Fruit fly (Drosophila melanogaster) whole organism, embryonic: ENCODE measurements around the gene lqfR.

ENCODE experiments used
- Antp ChIP-seq: fragments of 200-800 bp; sonication (Bioruptor generic); optimal IDR thresholded peaks from 3 replicates; lab custom pipeline; 2016; ENCODE audit warnings: missing biosample characterization, missing genetic modification characterization
- Atf-2 ChIP-seq: fragments of 200-800 bp; sonication (Bioruptor generic); optimal IDR thresholded peaks from 2 replicates; lab custom pipeline; 2016; ENCODE audit warnings: missing biosample characterization, missing genetic modification characterization
- BEAF-32 ChIP-seq: fragments of 200-800 bp; sonication (Bioruptor generic); optimal IDR thresholded peaks from 3 replicates; lab custom pipeline; 2017; ENCODE audit warnings: missing biosample characterization, missing genetic modification characterization, mild to moderate bottlenecking, moderate library complexity, missing genetic modification reagents
- CG10267 ChIP-seq: fragments of 200-800 bp; sonication (Bioruptor generic); optimal IDR thresholded peaks from 2 replicates; lab custom pipeline; 2018; ENCODE audit warnings: missing biosample characterization, mild to moderate bottlenecking, missing genetic modification characterization, moderate library complexity
- CG11085 ChIP-seq: fragments of 200-800 bp; sonication (Bioruptor generic); IDR thresholded peaks from 2 replicates; pipeline ENCODE4 v1.3.6; 2022; ENCODE audit warnings: missing biosample characterization, missing genetic modification characterization
- CG12769 ChIP-seq: fragments of 200-800 bp; sonication (Bioruptor generic); optimal IDR thresholded peaks from 2 replicates; lab custom pipeline; 2019; ENCODE audit warnings: missing biosample characterization, mild to moderate bottlenecking, missing genetic modification characterization, moderate library complexity
- CG12942 ChIP-seq: fragments of 200-800 bp; sonication (Bioruptor generic); optimal IDR thresholded peaks from 3 replicates; lab custom pipeline; 2016; ENCODE audit warnings: missing biosample characterization, missing genetic modification characterization
- CG14667 ChIP-seq: fragments of 200-800 bp; sonication (Bioruptor generic); IDR thresholded peaks from 2 replicates; pipeline ENCODE4 v1.3.6; 2022; ENCODE audit warnings: missing biosample characterization, missing genetic modification characterization
- CG15601 ChIP-seq: fragments of 200-800 bp; sonication (Bioruptor generic); optimal IDR thresholded peaks from 3 replicates; lab custom pipeline; 2019; ENCODE audit warnings: missing biosample characterization, mild to moderate bottlenecking, missing genetic modification characterization, moderate library complexity
- CG1602 ChIP-seq: fragments of 200-800 bp; sonication (Bioruptor generic); optimal IDR thresholded peaks from 3 replicates; lab custom pipeline; 2016; ENCODE audit warnings: missing biosample characterization, missing genetic modification characterization
- CG17802 ChIP-seq: fragments of 200-800 bp; sonication (Bioruptor generic); optimal IDR thresholded peaks from 2 replicates; lab custom pipeline; 2018; ENCODE audit warnings: missing biosample characterization, mild to moderate bottlenecking, missing genetic modification characterization, moderate library complexity
- CG17829 ChIP-seq: fragments of 200-800 bp; optimal IDR thresholded peaks from 2 replicates; lab custom pipeline; 2019; ENCODE audit warnings: missing biosample characterization, mild to moderate bottlenecking, missing genetic modification characterization, moderate library complexity
- CG18262 ChIP-seq: fragments of 200-800 bp; optimal IDR thresholded peaks from 3 replicates; lab custom pipeline; 2019; ENCODE audit warnings: missing biosample characterization, mild to moderate bottlenecking, missing genetic modification characterization, moderate library complexity
- CG18619 ChIP-seq: fragments of 200-800 bp; sonication (Bioruptor generic); optimal IDR thresholded peaks from 3 replicates; lab custom pipeline; 2017; ENCODE audit warnings: missing biosample characterization, mild to moderate bottlenecking, missing genetic modification characterization
- CG2116 ChIP-seq: fragments of 200-800 bp; sonication (Bioruptor generic); optimal IDR thresholded peaks from 3 replicates; lab custom pipeline; 2018; ENCODE audit warnings: missing biosample characterization, mild to moderate bottlenecking, missing genetic modification characterization
- CG2875 ChIP-seq: fragments of 200-800 bp; sonication (Bioruptor generic); optimal IDR thresholded peaks from 2 replicates; lab custom pipeline; 2017; ENCODE audit warnings: missing biosample characterization, mild to moderate bottlenecking, missing genetic modification characterization, missing genetic modification reagents
- CG32532 ChIP-seq: fragments of 200-800 bp; sonication (Bioruptor generic); IDR thresholded peaks from 2 replicates; pipeline ENCODE4 v1.3.6; 2022; ENCODE audit warnings: missing biosample characterization, missing genetic modification characterization
- CG33213 ChIP-seq: fragments of 200-800 bp; sonication (Bioruptor generic); optimal IDR thresholded peaks from 3 replicates; lab custom pipeline; 2016; ENCODE audit warnings: missing biosample characterization, missing genetic modification characterization
- CG4282 ChIP-seq: fragments of 200-800 bp; sonication (Bioruptor generic); optimal IDR thresholded peaks from 2 replicates; lab custom pipeline; 2016; ENCODE audit warnings: missing biosample characterization, missing genetic modification characterization
- CG4360 ChIP-seq: fragments of 200-800 bp; sonication (Bioruptor generic); IDR thresholded peaks from 2 replicates; pipeline ENCODE4 v1.3.6; 2022; ENCODE audit warnings: missing biosample characterization, missing genetic modification characterization
- CG4730 ChIP-seq: fragments of 200-800 bp; sonication (Bioruptor generic); IDR thresholded peaks from 2 replicates; pipeline ENCODE4 v1.3.6; 2022; ENCODE audit warnings: missing biosample characterization, missing genetic modification characterization
- CG5245 ChIP-seq: fragments of 200-800 bp; sonication (Bioruptor generic); optimal IDR thresholded peaks from 3 replicates; lab custom pipeline; 2016; ENCODE audit warnings: missing biosample characterization, missing genetic modification characterization
- CG6654 ChIP-seq: fragments of 200-800 bp; sonication (Bioruptor generic); optimal IDR thresholded peaks from 2 replicates; lab custom pipeline; 2017; ENCODE audit warnings: missing biosample characterization, mild to moderate bottlenecking, missing genetic modification characterization
- CG6689 ChIP-seq: fragments of 200-800 bp; sonication (Bioruptor generic); IDR thresholded peaks from 2 replicates; pipeline ENCODE4 v1.3.6; 2022; ENCODE audit warnings: missing biosample characterization, missing genetic modification characterization
- CG7556 ChIP-seq: fragments of 200-800 bp; sonication (Bioruptor generic); optimal IDR thresholded peaks from 2 replicates; lab custom pipeline; 2017; ENCODE audit warnings: missing biosample characterization, mild to moderate bottlenecking, missing genetic modification characterization
- CG9609 ChIP-seq: fragments of 200-800 bp; sonication (Bioruptor generic); optimal IDR thresholded peaks from 3 replicates; lab custom pipeline; 2016; ENCODE audit warnings: missing biosample characterization, missing genetic modification characterization
- D ChIP-seq, 2 experiments: fragments of 200-800 bp in 1 of 2; fragments of >200 bp in 1 of 2; sonication (Bioruptor generic) in 1 of 2; optimal IDR thresholded peaks; 2 replicates in 1 of 2; 3 replicates in 1 of 2; lab custom pipeline; 2017; ENCODE audit warnings: mild to moderate bottlenecking in 1 of 2, missing biosample characterization in 1 of 2, missing genetic modification characterization in 1 of 2, missing genetic modification reagents in 1 of 2
- Dbx ChIP-seq: fragments of 200-800 bp; sonication (Bioruptor generic); IDR thresholded peaks from 3 replicates; pipeline ENCODE4 v1.3.6; 2022; ENCODE audit warnings: missing biosample characterization, missing genetic modification characterization
- Dek ChIP-seq: fragments of 200-800 bp; sonication (Bioruptor generic); optimal IDR thresholded peaks from 3 replicates; lab custom pipeline; 2019; ENCODE audit warnings: missing biosample characterization, mild to moderate bottlenecking, missing genetic modification characterization, moderate library complexity
- Dll ChIP-seq: fragments of 200-800 bp; sonication (Bioruptor generic); IDR thresholded peaks from 4 replicates; pipeline ENCODE4 v1.3.6; 2022; ENCODE audit warnings: missing biosample characterization, missing genetic modification characterization; ENCODE audit not compliant: partially characterized antibody
- Ets65A ChIP-seq: fragments of 200-800 bp; sonication (Bioruptor generic); peaks from one replicate; lab custom pipeline; 2016; ENCODE audit warnings: missing biosample characterization, missing genetic modification characterization
- Hmx ChIP-seq: fragments of 200-800 bp; sonication (Bioruptor generic); optimal IDR thresholded peaks from 2 replicates; lab custom pipeline; 2016; ENCODE audit warnings: missing biosample characterization, missing genetic modification characterization
- Hr3 ChIP-seq: fragments of 200-800 bp; sonication (Bioruptor generic); optimal IDR thresholded peaks from 3 replicates; lab custom pipeline; 2016; ENCODE audit warnings: missing biosample characterization, missing genetic modification characterization
- Nf-YB ChIP-seq: fragments of 200-800 bp; sonication (Bioruptor generic); optimal IDR thresholded peaks from 3 replicates; lab custom pipeline; 2019; ENCODE audit warnings: missing biosample characterization, mild to moderate bottlenecking, missing genetic modification characterization, moderate library complexity
- Poxn ChIP-seq: fragments of 200-800 bp; sonication (Bioruptor generic); IDR thresholded peaks from 2 replicates; pipeline ENCODE4 v1.3.6; 2022; ENCODE audit warnings: missing biosample characterization, missing genetic modification characterization
- Ssrp ChIP-seq: fragments of 200-800 bp; sonication (Bioruptor generic); optimal IDR thresholded peaks from 2 replicates; lab custom pipeline; 2018; ENCODE audit warnings: missing biosample characterization, mild to moderate bottlenecking, missing genetic modification characterization, moderate library complexity
- Tbp ChIP-seq: fragments of >200 bp; optimal IDR thresholded peaks from 2 replicates; lab custom pipeline; 2018; ENCODE audit warnings: missing biosample characterization, missing genetic modification characterization
- ash1 ChIP-seq: fragments of 200-800 bp; sonication (Bioruptor generic); optimal IDR thresholded peaks from 2 replicates; lab custom pipeline; 2018; ENCODE audit warnings: missing biosample characterization, mild to moderate bottlenecking, missing genetic modification characterization
- corto ChIP-seq: fragments of 200-800 bp; sonication (Bioruptor generic); optimal IDR thresholded peaks from 2 replicates; lab custom pipeline; 2016; ENCODE audit warnings: missing biosample characterization, mild to moderate bottlenecking, missing genetic modification characterization, moderate library complexity
- gcm ChIP-seq: fragments of 200-800 bp; sonication (Bioruptor generic); optimal IDR thresholded peaks from 2 replicates; lab custom pipeline; 2019; ENCODE audit warnings: missing biosample characterization, mild to moderate bottlenecking, missing genetic modification characterization, moderate library complexity
- gsb ChIP-seq: fragments of 200-800 bp; sonication (Bioruptor generic); IDR thresholded peaks from 2 replicates; pipeline ENCODE4 v1.3.6; 2022; ENCODE audit warnings: missing biosample characterization, missing genetic modification characterization
- gt ChIP-seq: fragments of 200-800 bp; sonication (Bioruptor generic); IDR thresholded peaks from 2 replicates; pipeline ENCODE4 v1.3.6; 2022; ENCODE audit warnings: missing biosample characterization, missing genetic modification characterization
- hth ChIP-seq: fragments of >200 bp; optimal IDR thresholded peaks from 2 replicates; lab custom pipeline; 2017; ENCODE audit warnings: inconsistent platforms
- peb ChIP-seq: fragments of 200-800 bp; sonication (Bioruptor generic); IDR thresholded peaks from 2 replicates; pipeline ENCODE4 v1.3.6; 2022; ENCODE audit warnings: missing biosample characterization, missing genetic modification characterization
- pho ChIP-seq: fragments of 200-800 bp; sonication (Bioruptor generic); optimal IDR thresholded peaks from 2 replicates; lab custom pipeline; 2016; ENCODE audit warnings: missing biosample characterization, missing genetic modification characterization
- tap ChIP-seq: fragments of 200-800 bp; optimal IDR thresholded peaks from 3 replicates; lab custom pipeline; 2019; ENCODE audit warnings: missing biosample characterization, mild to moderate bottlenecking, missing genetic modification characterization, moderate library complexity
- ttk ChIP-seq: fragments of 200-800 bp; sonication (Bioruptor generic); IDR thresholded peaks from 2 replicates; pipeline ENCODE4 v2.1.2; 2022; ENCODE audit warnings: missing biosample characterization, missing genetic modification characterization
- twi ChIP-seq: fragments of 200-800 bp; optimal IDR thresholded peaks from 2 replicates; lab custom pipeline; 2019; ENCODE audit warnings: missing biosample characterization, mild to moderate bottlenecking, missing genetic modification characterization, moderate library complexity
- wor ChIP-seq: fragments of 200-800 bp; sonication (Bioruptor generic); IDR thresholded peaks from 2 replicates; pipeline ENCODE4 v1.3.6; 2022; ENCODE audit warnings: missing biosample characterization, missing genetic modification characterization
- zf30C ChIP-seq: fragments of 200-800 bp; sonication (Bioruptor generic); optimal IDR thresholded peaks from 3 replicates; lab custom pipeline; 2018; ENCODE audit warnings: missing biosample characterization, mild to moderate bottlenecking, missing genetic modification characterization

The lqfR gene

dm6 chr3R:22461673-22462585 lies 50.8 kb downstream of the lqfR start, which contains the start of the genes Rpn7 and AP-2mu (continued):
- TF ChIP-seq CG12769 (tag; lab: Kevin White, UChicago): no peak
- TF ChIP-seq peb (GFP tag; lab: Robert Waterston, UW): no peak
- no peak for TF ChIP-seq Hmx
- no peak for TF ChIP-seq CG6654 (GFP tag; lab: Kevin White, UChicago)
- no peak for TF ChIP-seq CG4730 (GFP tag; lab: Robert Waterston, UW)
- peak; percentile 45 for TF ChIP-seq BEAF-32
- TF ChIP-seq Ssrp (tag; lab: Kevin White, UChicago): no peak
- peak; percentile 17 for TF ChIP-seq CG17829
- TF ChIP-seq CG14667 (GFP tag; lab: Robert Waterston, UW): no peak
- no peak for TF ChIP-seq gt (GFP tag; lab: Robert Waterston, UW)
- no peak for TF ChIP-seq CG33213 (GFP tag; lab: Kevin White, UChicago)
- no peak for TF ChIP-seq CG6689 (GFP tag; lab: Robert Waterston, UW)
- TF ChIP-seq Poxn (GFP tag; lab: Robert Waterston, UW): no peak
- TF ChIP-seq Antp (GFP tag; lab: Kevin White, UChicago): no peak
- no peak for TF ChIP-seq CG9609
- TF ChIP-seq tap (tag; lab: Kevin White, UChicago): no peak
- no peak for TF ChIP-seq CG17802 (tag; lab: Kevin White, UChicago)
- TF ChIP-seq CG12942 (GFP tag; lab: Kevin White, UChicago): no peak
- no peak for TF ChIP-seq CG7556 (GFP tag; lab: Kevin White, UChicago)
- no peak for TF ChIP-seq gsb
- no peak for TF ChIP-seq ash1 (GFP tag; lab: Kevin White, UChicago)
- TF ChIP-seq CG18619 (GFP tag; lab: Kevin White, UChicago): no peak
- TF ChIP-seq CG32532 (GFP tag; lab: Robert Waterston, UW): no peak
- no peak for TF ChIP-seq CG4282 (GFP tag; lab: Kevin White, UChicago)
- peak; percentile 16 for TF ChIP-seq Ets65A (GFP tag; lab: Kevin White, UChicago)
- no peak for TF ChIP-seq twi (tag; lab: Kevin White, UChicago)
- TF ChIP-seq CG5245 (GFP tag; lab: Kevin White, UChicago): no peak
- TF ChIP-seq D (optimal IDR thresholded peaks at IDR 0.05; lab: Kevin White, UChicago): no peak
- no peak for TF ChIP-seq D (GFP tag; optimal IDR thresholded peaks at IDR 0.05; lab: Kevin White, UChicago)
- peak; percentile 22 for TF ChIP-seq Hr3
- TF ChIP-seq pho (GFP tag; lab: Kevin White, UChicago): no peak
- TF ChIP-seq CG10267 (tag; lab: Kevin White, UChicago): peak; percentile 55
- no peak for TF ChIP-seq Dbx (GFP tag; lab: Robert Waterston, UW)
- peak; percentile 4 for TF ChIP-seq CG15601 (tag; lab: Kevin White, UChicago)
- no peak for TF ChIP-seq wor
- TF ChIP-seq zf30C (GFP tag; lab: Kevin White, UChicago): no peak
- no peak for TF ChIP-seq corto
- TF ChIP-seq Dek (tag; lab: Kevin White, UChicago): peak; percentile 29
- no peak for TF ChIP-seq Tbp (GFP tag; lab: Kevin White, UChicago)
- peak; percentile 3 for TF ChIP-seq CG18262 (tag; lab: Kevin White, UChicago)
- TF ChIP-seq CG1602 (GFP tag; lab: Kevin White, UChicago): no peak
- TF ChIP-seq Atf-2 (GFP tag; lab: Kevin White, UChicago): no peak
- TF ChIP-seq CG4360 (GFP tag; lab: Robert Waterston, UW): no peak
- no peak for TF ChIP-seq Nf-YB
- TF ChIP-seq Dll (GFP tag; lab: Robert Waterston, UW): no peak
- TF ChIP-seq CG11085 (GFP tag; lab: Robert Waterston, UW): no peak
- peak; percentile 54 for TF ChIP-seq CG2116 (GFP tag; lab: Kevin White, UChicago)
- TF ChIP-seq hth (lab: Kevin White, UChicago): no peak
- TF ChIP-seq ttk (GFP tag; lab: Robert Waterston, UW): no peak
- TF ChIP-seq gcm: no peak
- TF ChIP-seq CG2875 (GFP tag; lab: Kevin White, UChicago): no peak
